Worm (Caenorhabditis elegans): ENCODE data around the gene spig-4.

- TF ChIP-seq nhr-11 (tag; optimal IDR thresholded peaks at IDR 0.05) (no peak), unc-86 (tag; optimal IDR thresholded peaks at IDR 0.05) (no peak), tbx-2 (tag; optimal IDR thresholded peaks at IDR 0.05) (no peak), hlh-6 (tag; optimal IDR thresholded peaks at IDR 0.05) (no peak), ceh-18 (tag; optimal IDR thresholded peaks at IDR 0.05) (no peak)
Measured at ce11 chrV:14289363-14289762, 17.3 kb downstream of the spig-4 start, which contains the start of gene F14D7.1.

Measured in whole organism, late embryonic.